Fruit fly (Drosophila melanogaster) whole organism, embryonic: ENCODE measurements around the gene CG8675.
A peak's percentile ranks its signal among the peaks of the same experiment; 100 is the strongest.

Source experiments
- CG32772 ChIP-seq: fragments of 200-800 bp; sonication (Bioruptor generic); IDR thresholded peaks from 2 replicates; pipeline ENCODE4 v1.3.6; 2022; ENCODE audit warnings: missing biosample characterization, missing genetic modification characterization
- Gug ChIP-seq: fragments of 200-800 bp; sonication (Bioruptor generic); IDR thresholded peaks from 4 replicates; pipeline ENCODE4 v1.3.6; 2022; ENCODE audit warnings: missing biosample characterization, missing genetic modification characterization
- Jarid2 ChIP-seq: fragments of 200-800 bp; sonication (Bioruptor generic); optimal IDR thresholded peaks from 3 replicates; lab custom pipeline; 2017; ENCODE audit warnings: mild to moderate bottlenecking, missing biosample characterization, missing genetic modification reagents, missing genetic modification characterization
- crol ChIP-seq: fragments of 200-800 bp; sonication (Bioruptor generic); IDR thresholded peaks from 2 replicates; pipeline ENCODE4 v1.3.6; 2022; ENCODE audit warnings: missing biosample characterization, missing genetic modification characterization
- dimm ChIP-seq: fragments of 200-800 bp; sonication (Bioruptor generic); IDR thresholded peaks from 2 replicates; pipeline ENCODE4 v1.3.6; 2022; ENCODE audit warnings: missing biosample characterization, missing genetic modification characterization
- ind ChIP-seq: fragments of 200-800 bp; sonication (Bioruptor generic); optimal IDR thresholded peaks from 3 replicates; lab custom pipeline; 2016; ENCODE audit warnings: missing biosample characterization, missing genetic modification characterization
- otp ChIP-seq: fragments of 200-800 bp; sonication (Bioruptor generic); IDR thresholded peaks from 3 replicates; pipeline ENCODE4, ENCODE4 v1.3.6; 2022; ENCODE audit warnings: missing biosample characterization, missing genetic modification characterization
- psq ChIP-seq: fragments of 200-800 bp; sonication (Bioruptor generic); optimal IDR thresholded peaks from 2 replicates; lab custom pipeline; 2017; ENCODE audit warnings: missing biosample characterization, missing genetic modification characterization
- repo ChIP-seq: fragments of 200-800 bp; sonication (Bioruptor generic); optimal IDR thresholded peaks from 2 replicates; lab custom pipeline; 2016; ENCODE audit warnings: missing biosample characterization, missing genetic modification characterization

DNA sequence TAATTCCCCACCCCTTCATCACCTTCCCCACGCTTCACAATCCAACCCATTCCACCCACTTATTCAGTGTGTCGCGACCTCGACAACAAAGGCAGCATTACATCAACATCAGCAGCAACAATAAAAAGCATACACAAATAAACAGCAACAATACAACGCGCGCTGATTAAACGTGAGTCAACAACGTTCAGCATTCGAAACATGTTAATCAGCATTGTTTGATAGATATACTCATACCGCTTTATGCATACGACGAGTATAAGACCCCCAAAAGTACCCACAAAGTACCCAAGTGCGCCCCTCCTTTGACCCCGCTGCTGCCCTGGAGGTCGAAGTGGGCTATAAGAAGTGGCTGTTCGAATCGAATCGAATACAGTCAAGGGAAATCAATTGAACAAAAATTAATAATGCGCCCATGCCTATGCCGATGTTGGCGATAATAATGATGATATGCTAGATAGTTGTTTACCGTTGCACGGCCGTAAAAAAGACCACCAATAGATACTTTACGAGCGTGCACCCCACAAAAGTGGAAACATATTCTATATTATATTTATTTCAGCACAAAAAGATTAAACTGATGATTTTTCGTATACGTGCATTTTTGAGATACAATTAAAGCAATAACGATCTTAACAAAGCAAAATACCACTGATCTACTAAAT lies 45.0 kb upstream of the CG8675 start:
- peak; percentile 75 for TF ChIP-seq crol (GFP tag; lab: Robert Waterston, UW)
- no peak for TF ChIP-seq CG32772 (GFP tag; lab: Robert Waterston, UW)
- TF ChIP-seq dimm (GFP tag; lab: Robert Waterston, UW) = no peak
- no peak for TF ChIP-seq repo
- TF ChIP-seq otp (GFP tag; lab: Robert Waterston, UW) = 0 out of 3 replicates have a peak, but pooled peaks have one; percentile 40
- TF ChIP-seq psq (GFP tag; lab: Kevin White, UChicago) = no peak
- TF ChIP-seq Gug (GFP tag; lab: Robert Waterston, UW) = no peak
- no peak for TF ChIP-seq ind (GFP tag; lab: Kevin White, UChicago)
- no peak for TF ChIP-seq Jarid2 (GFP tag; lab: Kevin White, UChicago)
